Worm (Caenorhabditis elegans): ENCODE data around the gene F18E3.11.

F18E3.11 gene

ce11 chrV:7436509-7436908 lies 23.2 kb downstream of the F18E3.11 start:
- TF ChIP-seq spr-3 (GFP tag; optimal IDR thresholded peaks at IDR 0.05) (no peak), aha-1 (tag) (peak; percentile 90)

ce11 chrV:7436911-7437310 lies 23.6 kb downstream of the F18E3.11 start:
- TF ChIP-seq hmg-1.1 (GFP tag; IDR thresholded peaks at IDR 0.05): no peak
- TF ChIP-seq vab-7 (GFP tag; IDR thresholded peaks at IDR 0.05): no peak
- no peak for TF ChIP-seq zfp-2 (tag; optimal IDR thresholded peaks at IDR 0.05)
- peak; percentile 91 for TF ChIP-seq ama-1 (optimal IDR thresholded peaks at IDR 0.05)
- no peak for TF ChIP-seq nhr-237 (tag; optimal IDR thresholded peaks at IDR 0.05)
- no peak for TF ChIP-seq F37D6.2 (tag; optimal IDR thresholded peaks at IDR 0.05)
- TF ChIP-seq mxl-3 (GFP tag; optimal IDR thresholded peaks at IDR 0.05): peak; percentile 34
- TF ChIP-seq dmd-6 (GFP tag; IDR thresholded peaks at IDR 0.05): no peak
- TF ChIP-seq ceh-32 (tag; optimal IDR thresholded peaks at IDR 0.05; ENCODE audit: poor library complexity): no peak
- TF ChIP-seq ceh-20 (GFP tag; IDR thresholded peaks at IDR 0.05): no peak
- TF ChIP-seq lin-39 (tag; optimal IDR thresholded peaks at IDR 0.05): no peak
- TF ChIP-seq gei-8 (GFP tag; optimal IDR thresholded peaks at IDR 0.05): no peak
- TF ChIP-seq ceh-82 (tag; optimal IDR thresholded peaks at IDR 0.05): no peak
- TF ChIP-seq F10B5.3 (tag; optimal IDR thresholded peaks at IDR 0.05): no peak
- no peak for TF ChIP-seq Y5F2A.4 (GFP tag; optimal IDR thresholded peaks at IDR 0.05)
- no peak for TF ChIP-seq ceh-62 (tag; optimal IDR thresholded peaks at IDR 0.05)
- TF ChIP-seq nhr-102 (tag; optimal IDR thresholded peaks at IDR 0.05): peak; percentile 1
- no peak for TF ChIP-seq Y105C5A.15 (GFP tag; IDR thresholded peaks at IDR 0.05)
- TF ChIP-seq nhr-42 (GFP tag; IDR thresholded peaks at IDR 0.05): no peak
- TF ChIP-seq nhr-25 (tag; optimal IDR thresholded peaks at IDR 0.05; ENCODE audit: borderline replicate concordance, insufficient read depth): no peak
- TF ChIP-seq F44E2.7 (GFP tag; IDR thresholded peaks at IDR 0.05): no peak
- no peak for TF ChIP-seq daf-8 (GFP tag; IDR thresholded peaks at IDR 0.05)
- no peak for TF ChIP-seq set-16 (GFP tag; IDR thresholded peaks at IDR 0.05)
- no peak for TF ChIP-seq Y48G9A.11 (GFP tag; IDR thresholded peaks at IDR 0.05)
- peak; percentile 13 for TF ChIP-seq duxl-1 (tag; optimal IDR thresholded peaks at IDR 0.05; ENCODE audit: poor library complexity)
- no peak for TF ChIP-seq lin-15B (tag; optimal IDR thresholded peaks at IDR 0.05)
- TF ChIP-seq nhr-77 (tag; optimal IDR thresholded peaks at IDR 0.05): no peak
- TF ChIP-seq spr-1 (tag; optimal IDR thresholded peaks at IDR 0.05): no peak
- TF ChIP-seq Y75B8A.6 (GFP tag; IDR thresholded peaks at IDR 0.05): 0 out of 2 replicates have a peak, but pooled peaks have one; percentile 44
- no peak for TF ChIP-seq lin-38 (GFP tag; IDR thresholded peaks at IDR 0.05)
- TF ChIP-seq hlh-11 (tag; optimal IDR thresholded peaks at IDR 0.05): peak; percentile 73
- TF ChIP-seq ZK546.5 (tag; optimal IDR thresholded peaks at IDR 0.05): no peak
- no peak for TF ChIP-seq lir-3 (tag; optimal IDR thresholded peaks at IDR 0.05)
- TF ChIP-seq snpc-1.2 (GFP tag; IDR thresholded peaks at IDR 0.05): no peak
- TF ChIP-seq hlh-30 (tag; optimal IDR thresholded peaks at IDR 0.05; ENCODE audit: insufficient read depth): peak; percentile 84
- TF ChIP-seq mdl-1 (tag; optimal IDR thresholded peaks at IDR 0.05): peak; percentile 8 to 73
- no peak for TF ChIP-seq hif-1 (tag; optimal IDR thresholded peaks at IDR 0.05)
- no peak for TF ChIP-seq tra-1 (GFP tag; IDR thresholded peaks at IDR 0.05)
- TF ChIP-seq arid-1 (GFP tag; conservative IDR thresholded peaks at IDR 0.05): no peak
- TF ChIP-seq aha-1 (tag): peak; percentile 66
- no peak for TF ChIP-seq rbr-2 (tag; optimal IDR thresholded peaks at IDR 0.05)
- TF ChIP-seq egl-43 (GFP tag; IDR thresholded peaks at IDR 0.05): no peak
- no peak for TF ChIP-seq zag-1 (tag; optimal IDR thresholded peaks at IDR 0.05)
- no peak for TF ChIP-seq fkh-10 (GFP tag; optimal IDR thresholded peaks at IDR 0.05)
- peak; percentile 64 for TF ChIP-seq nhr-28 (tag; optimal IDR thresholded peaks at IDR 0.05)
- TF ChIP-seq dve-1 (tag; optimal IDR thresholded peaks at IDR 0.05; ENCODE audit: insufficient read depth): peak; percentile 34
- TF ChIP-seq daf-12 (tag; optimal IDR thresholded peaks at IDR 0.05): no peak
- no peak for TF ChIP-seq jun-1 (tag; optimal IDR thresholded peaks at IDR 0.05)
